Worm (Caenorhabditis elegans): Measurements from ENCODE around the gene rme-6.

ce11 chrX:1111603-1112002 lies 14.7 kb downstream of the rme-6 start, which contains the start of gene C05D9.3:
- TF ChIP-seq ztf-26 (tag; optimal IDR thresholded peaks at IDR 0.05) (no peak), tbp1 (GFP tag; optimal IDR thresholded peaks at IDR 0.05) (no peak), madf-10 (tag; optimal IDR thresholded peaks at IDR 0.05) (no peak), nhr-179 (tag; optimal IDR thresholded peaks at IDR 0.05) (no peak), lin-26 (GFP tag; IDR thresholded peaks at IDR 0.05) (no peak), F49E8.2 (tag; optimal IDR thresholded peaks at IDR 0.05; ENCODE audit: insufficient read depth) (no peak), aptf-2 (GFP tag; conservative IDR thresholded peaks at IDR 0.05) (no peak)
